Fruit fly (Drosophila melanogaster): ENCODE measurements around the gene grp.

Gene grp

dm6 chr2L:16747145-16747544 lies 67.3 kb downstream of the grp start:
- TF ChIP-seq CG8478 (optimal IDR thresholded peaks at IDR 0.05) (no peak), usp (GFP tag; optimal IDR thresholded peaks at IDR 0.05) (no peak), pan (optimal IDR thresholded peaks at IDR 0.05) (no peak), EcR (GFP tag; optimal IDR thresholded peaks at IDR 0.05) (no peak), Dll (optimal IDR thresholded peaks at IDR 0.05) (no peak), psq (optimal IDR thresholded peaks at IDR 0.05) (no peak)
